Fruit fly (Drosophila melanogaster) whole organism, pupa: ENCODE measurements around the gene Eip75B.

Experiments used
- CG10348 ChIP-seq: fragments of 200-800 bp; sonication (Bioruptor generic); IDR thresholded peaks from 2 replicates; pipeline ENCODE4 v1.3.6; 2022; ENCODE audit warnings: missing biosample characterization, missing genetic modification characterization
- CG12605 ChIP-seq: fragments of 200-800 bp; sonication (Bioruptor generic); IDR thresholded peaks from 2 replicates; pipeline ENCODE4 v1.3.6; 2022; ENCODE audit warnings: missing biosample characterization, missing genetic modification characterization
- CG13204 ChIP-seq: fragments of 200-800 bp; sonication (Bioruptor generic); optimal IDR thresholded peaks from 2 replicates; lab custom pipeline; 2018; ENCODE audit warnings: missing biosample characterization, mild to moderate bottlenecking, missing genetic modification characterization, moderate library complexity
- CG14655 ChIP-seq: fragments of 200-800 bp; sonication (Bioruptor generic); optimal IDR thresholded peaks from 3 replicates; lab custom pipeline; 2017; ENCODE audit warnings: mild to moderate bottlenecking, missing biosample characterization, missing genetic modification reagents, missing genetic modification characterization
- CG15710 ChIP-seq: fragments of 200-800 bp; sonication (Bioruptor generic); optimal IDR thresholded peaks from 2 replicates; lab custom pipeline; 2018; ENCODE audit warnings: missing biosample characterization, mild to moderate bottlenecking, missing genetic modification characterization, moderate library complexity
- CG17806 ChIP-seq: fragments of 200-800 bp; sonication (Bioruptor generic); optimal IDR thresholded peaks from 2 replicates; lab custom pipeline; 2018; ENCODE audit warnings: missing biosample characterization, mild to moderate bottlenecking, missing genetic modification characterization, moderate library complexity
- CG32121 ChIP-seq: fragments of 200-800 bp; sonication (Bioruptor generic); IDR thresholded peaks from 2 replicates; pipeline ENCODE4 v1.3.6; 2022; ENCODE audit warnings: missing biosample characterization, missing genetic modification characterization
- CG34367 ChIP-seq: fragments of 200-800 bp; sonication (Bioruptor generic); optimal IDR thresholded peaks from 2 replicates; lab custom pipeline; 2018; ENCODE audit warnings: missing biosample characterization, mild to moderate bottlenecking, missing genetic modification characterization
- CG4496 ChIP-seq: fragments of 200-800 bp; sonication (Bioruptor generic); IDR thresholded peaks from 3 replicates; pipeline ENCODE4 v1.3.6; 2022; ENCODE audit warnings: missing biosample characterization, missing genetic modification characterization
- CG8159 ChIP-seq: fragments of 200-800 bp; sonication (Bioruptor generic); optimal IDR thresholded peaks from 3 replicates; lab custom pipeline; 2018; ENCODE audit warnings: missing biosample characterization, mild to moderate bottlenecking, missing genetic modification characterization, moderate library complexity
- CG8301 ChIP-seq: fragments of 200-800 bp; sonication (Bioruptor generic); optimal IDR thresholded peaks from 2 replicates; lab custom pipeline; 2018; ENCODE audit warnings: missing biosample characterization, mild to moderate bottlenecking, missing genetic modification characterization
- CG9948 ChIP-seq: fragments of 200-800 bp; sonication (Bioruptor generic); optimal IDR thresholded peaks from 2 replicates; lab custom pipeline; 2018; ENCODE audit warnings: missing biosample characterization, mild to moderate bottlenecking, missing genetic modification characterization, moderate library complexity
- D1 ChIP-seq: fragments of 200-800 bp; sonication (Bioruptor generic); optimal IDR thresholded peaks from 2 replicates; lab custom pipeline; 2018; ENCODE audit warnings: missing biosample characterization, mild to moderate bottlenecking, missing genetic modification characterization, moderate library complexity
- EcR ChIP-seq: fragments of 200-800 bp; sonication (Bioruptor generic); optimal IDR thresholded peaks from 3 replicates; lab custom pipeline; 2019; ENCODE audit warnings: missing biosample characterization, missing genetic modification characterization, mild to moderate bottlenecking, moderate library complexity, missing genetic modification reagents
- Ets98B ChIP-seq: fragments of 200-800 bp; sonication (Bioruptor generic); IDR thresholded peaks from 2 replicates; pipeline ENCODE4 v1.3.6; 2022; ENCODE audit warnings: missing biosample characterization, missing genetic modification characterization
- Pif1A ChIP-seq: fragments of 200-800 bp; sonication (Bioruptor generic); optimal IDR thresholded peaks from 3 replicates; lab custom pipeline; 2016; ENCODE audit warnings: missing biosample characterization, missing genetic modification characterization
- Pif1B ChIP-seq: fragments of 200-800 bp; sonication (Bioruptor generic); optimal IDR thresholded peaks from 3 replicates; lab custom pipeline; 2016; ENCODE audit warnings: missing biosample characterization, missing genetic modification characterization
- Snoo ChIP-seq: fragments of 200-800 bp; sonication (Bioruptor generic); optimal IDR thresholded peaks from 3 replicates; lab custom pipeline; 2017; ENCODE audit warnings: missing biosample characterization, mild to moderate bottlenecking, missing genetic modification characterization, inconsistent platforms
- fd96Ca ChIP-seq: fragments of 200-800 bp; sonication (Bioruptor generic); IDR thresholded peaks from 3 replicates; pipeline ENCODE4 v1.3.6; 2022; ENCODE audit warnings: missing biosample characterization, missing genetic modification characterization
- gl ChIP-seq: fragments of 200-800 bp; sonication (Bioruptor generic); optimal IDR thresholded peaks from 2 replicates; lab custom pipeline; 2018; ENCODE audit warnings: missing biosample characterization, mild to moderate bottlenecking, missing genetic modification characterization
- rn ChIP-seq: fragments of 200-800 bp; sonication (Bioruptor generic); IDR thresholded peaks from 2 replicates; pipeline ENCODE4 v1.3.6; 2022; ENCODE audit warnings: missing biosample characterization, missing genetic modification characterization

Gene Eip75B

DNA sequence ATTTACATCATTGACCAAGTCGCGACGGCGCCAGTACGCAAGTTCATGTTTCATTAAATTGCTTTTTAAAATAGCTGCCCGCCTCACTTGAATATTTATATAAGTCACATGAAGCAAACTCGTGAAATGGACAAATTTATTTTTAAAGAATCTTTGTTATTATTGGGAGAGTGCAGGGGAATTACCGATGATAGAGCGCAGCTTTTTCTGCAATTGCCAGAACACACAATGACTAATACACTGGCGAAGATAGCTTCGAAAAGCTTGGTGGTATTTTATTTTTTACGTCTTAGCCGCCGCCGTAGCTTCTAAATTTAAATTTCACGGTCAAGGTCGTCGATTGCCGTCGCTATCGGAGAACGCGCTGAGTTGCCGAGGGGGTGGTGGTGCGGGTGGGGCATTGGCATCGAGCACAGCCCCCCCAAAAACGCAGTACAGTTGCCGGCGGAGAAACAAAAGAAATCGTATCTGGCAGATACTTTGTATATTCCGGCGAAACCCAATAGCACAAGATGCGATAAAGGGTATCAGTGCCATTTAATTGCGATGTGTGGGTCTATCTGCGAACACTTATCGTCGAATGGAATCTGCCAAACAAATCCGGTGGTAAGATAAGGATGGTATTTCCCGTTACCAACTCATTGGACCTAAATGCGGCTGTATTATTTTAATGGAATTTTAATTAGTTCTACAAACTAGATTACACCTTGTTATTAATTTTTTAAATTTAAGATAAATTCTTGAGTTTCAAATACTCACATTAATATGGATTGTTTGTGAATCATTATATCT is 151.3 kb downstream of the Eip75B start:
- no peak for TF ChIP-seq Ets98B (GFP tag; lab: Robert Waterston, UW)
- TF ChIP-seq CG32121 (GFP tag; lab: Robert Waterston, UW), result 0 out of 2 replicates have a peak, but pooled peaks have one; percentile 17

- TF ChIP-seq CG8159 (tag; lab: Kevin White, UChicago), result peak; percentile 4
- TF ChIP-seq Pif1A (GFP tag; lab: Kevin White, UChicago), result peak; percentile 21
- peak; percentile 11 for TF ChIP-seq Snoo (tag; lab: Kevin White, UChicago)
- no peak for TF ChIP-seq CG9948 (tag; lab: Kevin White, UChicago)
- TF ChIP-seq CG8301 (tag; lab: Kevin White, UChicago), result no peak
- TF ChIP-seq CG13204 (GFP tag; lab: Kevin White, UChicago), result no peak
- TF ChIP-seq fd96Ca (GFP tag; lab: Robert Waterston, UW), result no peak
- TF ChIP-seq CG10348 (GFP tag; lab: Robert Waterston, UW), result no peak
- TF ChIP-seq Pif1B (GFP tag; lab: Kevin White, UChicago), result no peak
- TF ChIP-seq CG4496 (GFP tag; lab: Robert Waterston, UW), result no peak
- TF ChIP-seq gl, result no peak
- TF ChIP-seq CG15710, result peak; percentile 4
- no peak for TF ChIP-seq CG34367 (tag; lab: Kevin White, UChicago)
- no peak for TF ChIP-seq EcR (GFP tag; lab: Kevin White, UChicago)
- TF ChIP-seq CG17806, result no peak
- TF ChIP-seq CG14655 (GFP tag; lab: Kevin White, UChicago), result no peak
- TF ChIP-seq CG12605 (GFP tag; lab: Robert Waterston, UW), result no peak
- no peak for TF ChIP-seq CG32121 (GFP tag; lab: Robert Waterston, UW)
- TF ChIP-seq, all 21 proteins: peak for 4
These were observed 152.0 kb downstream of the Eip75B start, which contains the start of gene CG5290 for dm6 chr3L:17912448-17912847. TSS of gene CG5290 (minus strand) at chr3L:17912565.

DNA sequence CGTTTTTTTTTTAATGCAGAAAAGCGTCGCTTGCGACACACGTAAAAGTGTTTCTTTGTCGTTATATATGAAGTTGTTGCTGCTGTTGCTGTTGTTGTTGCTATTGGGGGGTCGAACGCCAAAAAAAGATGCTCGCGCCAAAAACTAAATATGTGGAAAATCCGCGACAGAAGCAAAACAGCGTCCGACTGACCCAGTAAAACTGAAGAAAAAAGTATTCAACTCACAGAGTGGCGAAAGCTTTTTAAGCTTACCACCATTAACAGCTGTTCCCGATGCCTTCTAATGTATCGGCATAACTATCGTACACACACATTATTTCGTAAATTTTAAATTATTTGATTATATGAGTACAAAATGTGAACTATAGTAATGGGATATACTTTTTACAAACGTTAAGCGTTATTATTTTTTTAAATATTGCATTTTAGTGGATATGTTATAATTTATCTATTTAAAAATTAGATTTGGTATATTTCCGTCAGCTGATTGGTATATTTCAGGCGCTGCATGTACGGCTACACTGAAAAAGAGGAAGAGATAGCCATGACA is 156.8 kb downstream of the Eip75B start, which contains the start of the genes Prestin and Wdr92:
Gene Prestin, minus strand, starts transcription at position 204 of the 552 bp plus-strand sequence.
Gene Wdr92, plus strand, starts transcription at position 535 of the 552 bp plus-strand sequence.
- TF ChIP-seq CG14655 (GFP tag; lab: Kevin White, UChicago) (no peak), gl (peak; percentile 60), CG32121 (GFP tag; lab: Robert Waterston, UW) (peak; percentile 46; the same call in 1 of the 2 replicates), CG17806 (peak; percentile 13), D1 (tag; lab: Kevin White, UChicago) (peak; percentile 31), CG8301 (tag; lab: Kevin White, UChicago) (peak; percentile 29), CG15710 (peak; percentile 28), CG8159 (tag; lab: Kevin White, UChicago) (no peak), Ets98B (GFP tag; lab: Robert Waterston, UW) (peak; percentile 53; the same call in 1 of the 2 replicates), CG12605 (GFP tag; lab: Robert Waterston, UW) (peak; percentile 64), EcR (GFP tag; lab: Kevin White, UChicago) (peak; percentile 69), CG4496 (GFP tag; lab: Robert Waterston, UW) (peak; percentile 64; the same call in 2 of the 3 replicates), CG10348 (GFP tag; lab: Robert Waterston, UW) (no peak), CG34367 (tag; lab: Kevin White, UChicago) (peak; percentile 37), Pif1A (GFP tag; lab: Kevin White, UChicago) (no peak), Snoo (tag; lab: Kevin White, UChicago) (peak; percentile 32), Pif1B (GFP tag; lab: Kevin White, UChicago) (peak; percentile 16)

dm6 chr3L:17905761-17906160 is 158.7 kb downstream of the Eip75B start:
- TF ChIP-seq CG12605 (GFP tag; lab: Robert Waterston, UW) (0 out of 2 replicates have a peak, but pooled peaks have one; percentile 11), Ets98B (GFP tag; lab: Robert Waterston, UW) (no peak; the same call in 1 of the 2 replicates), fd96Ca (GFP tag; lab: Robert Waterston, UW) (no peak), CG15710 (no peak), CG13204 (GFP tag; lab: Kevin White, UChicago) (no peak), gl (peak; percentile 28), CG8159 (tag; lab: Kevin White, UChicago) (no peak), Snoo (tag; lab: Kevin White, UChicago) (no peak), D1 (tag; lab: Kevin White, UChicago) (no peak), CG4496 (GFP tag; lab: Robert Waterston, UW) (no peak), CG14655 (GFP tag; lab: Kevin White, UChicago) (no peak), CG34367 (tag; lab: Kevin White, UChicago) (no peak), rn (GFP tag; lab: Robert Waterston, UW) (no peak), CG8301 (tag; lab: Kevin White, UChicago) (peak; percentile 8), CG32121 (GFP tag; lab: Robert Waterston, UW) (peak; percentile 50), CG10348 (GFP tag; lab: Robert Waterston, UW) (no peak), CG9948 (tag; lab: Kevin White, UChicago) (no peak), Pif1B (GFP tag; lab: Kevin White, UChicago) (no peak), EcR (GFP tag; lab: Kevin White, UChicago) (no peak), Pif1A (GFP tag; lab: Kevin White, UChicago) (no peak)
- TF ChIP-seq, all 21 proteins: peak for 4

DNA sequence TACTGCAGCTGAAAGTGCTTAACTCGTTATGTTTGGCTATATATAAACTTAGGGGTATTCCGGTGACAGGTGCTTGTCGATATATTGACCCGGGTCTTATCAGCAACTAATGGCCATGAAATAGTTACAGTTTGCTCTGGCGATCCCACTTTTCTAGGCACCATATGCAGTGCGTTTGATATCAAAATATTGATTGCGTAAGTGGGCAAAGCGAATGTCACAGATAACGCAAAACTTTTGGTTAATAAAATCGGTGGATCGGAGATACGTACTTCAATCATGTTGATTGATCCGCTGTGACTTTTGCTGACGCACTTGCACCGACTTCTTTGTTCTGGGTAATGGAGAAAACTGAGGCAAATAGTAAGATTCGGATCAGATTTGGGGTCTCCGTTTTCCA is 159.9 kb downstream of the Eip75B start:
- TF ChIP-seq CG10348 (GFP tag; lab: Robert Waterston, UW) (no peak), CG32121 (GFP tag; lab: Robert Waterston, UW) (no peak), Pif1B (GFP tag; lab: Kevin White, UChicago) (no peak), CG15710 (no peak), EcR (GFP tag; lab: Kevin White, UChicago) (no peak), CG9948 (tag; lab: Kevin White, UChicago) (no peak), Pif1A (GFP tag; lab: Kevin White, UChicago) (no peak), CG34367 (tag; lab: Kevin White, UChicago) (no peak), Snoo (tag; lab: Kevin White, UChicago) (no peak), CG8301 (tag; lab: Kevin White, UChicago) (no peak), rn (GFP tag; lab: Robert Waterston, UW) (no peak), CG13204 (GFP tag; lab: Kevin White, UChicago) (no peak), CG12605 (GFP tag; lab: Robert Waterston, UW) (no peak), CG17806 (no peak), CG14655 (GFP tag; lab: Kevin White, UChicago) (no peak)
- TF ChIP-seq, all 21 proteins: peak for 0
